Fruit fly (Drosophila melanogaster): Measurements from ENCODE around the gene dmt.
A peak's percentile ranks its signal among the peaks of the same experiment; 100 is the strongest.

dmt gene

dm6 chr3R:9677734-9678341 lies 33.1 kb upstream of the dmt start, which contains the start of gene p23:
TSS of gene p23 (plus strand) at chr3R:9677927.
- no peak for TF ChIP-seq slou (GFP tag; optimal IDR thresholded peaks at IDR 0.05)
- TF ChIP-seq CG14014 (GFP tag; IDR thresholded peaks at IDR 0.05), result no peak
- TF ChIP-seq CG11723 (GFP tag; optimal IDR thresholded peaks at IDR 0.05), result no peak
- no peak for TF ChIP-seq CG4707 (GFP tag; optimal IDR thresholded peaks at IDR 0.05)
- peak; percentile 90 for TF ChIP-seq CG9797 (GFP tag; optimal IDR thresholded peaks at IDR 0.05)
- no peak for TF ChIP-seq CG18599 (GFP tag; optimal IDR thresholded peaks at IDR 0.05)
- TF ChIP-seq CG15011 (GFP tag; optimal IDR thresholded peaks at IDR 0.05), result no peak
- no peak for TF ChIP-seq CG4328 (GFP tag; optimal IDR thresholded peaks at IDR 0.05)
- peak; percentile 57 for TF ChIP-seq Sin3A (optimal IDR thresholded peaks at IDR 0.05)
- no peak for TF ChIP-seq CG11085 (GFP tag; IDR thresholded peaks at IDR 0.05)
- peak; percentile 9 for TF ChIP-seq Nf-YB (GFP tag; optimal IDR thresholded peaks at IDR 0.05)
- no peak for TF ChIP-seq ftz-f1 (GFP tag; optimal IDR thresholded peaks at IDR 0.05)
- peak; percentile 66 for TF ChIP-seq Hmr (GFP tag; optimal IDR thresholded peaks at IDR 0.05)
- no peak for TF ChIP-seq emc (GFP tag; optimal IDR thresholded peaks at IDR 0.05)
- TF ChIP-seq CG4404 (GFP tag; IDR thresholded peaks at IDR 0.05), result no peak
- no peak for TF ChIP-seq abd-A (tag; optimal IDR thresholded peaks at IDR 0.05)
- peak; percentile 42; the same call in 1 of the 3 replicates for TF ChIP-seq CG34224 (GFP tag; IDR thresholded peaks at IDR 0.05; ENCODE audit: partially characterized antibody)
- TF ChIP-seq ranshi (GFP tag; IDR thresholded peaks at IDR 0.05), result no peak
- TF ChIP-seq Ets97D (GFP tag; optimal IDR thresholded peaks at IDR 0.05), result peak; percentile 75
- TF ChIP-seq CG15269 (tag; optimal IDR thresholded peaks at IDR 0.05), result no peak
- TF ChIP-seq eve (GFP tag; optimal IDR thresholded peaks at IDR 0.05), result no peak
- TF ChIP-seq CG10565 (GFP tag; optimal IDR thresholded peaks at IDR 0.05), result no peak
- TF ChIP-seq ap (GFP tag; IDR thresholded peaks at IDR 0.05), result no peak
- TF ChIP-seq dpn (GFP tag; optimal IDR thresholded peaks at IDR 0.05), result peak in 1 of 2 experiments; percentile 17
- TF ChIP-seq CG3847 (GFP tag; IDR thresholded peaks at IDR 0.05), result peak; percentile 81
- no peak for TF ChIP-seq fd102C (GFP tag; optimal IDR thresholded peaks at IDR 0.05)
- no peak for TF ChIP-seq Xrp1 (GFP tag; IDR thresholded peaks at IDR 0.05)
- peak; percentile 19 for TF ChIP-seq phol (tag; optimal IDR thresholded peaks at IDR 0.05)
- TF ChIP-seq Eip74EF (GFP tag; optimal IDR thresholded peaks at IDR 0.05), result no peak
- no peak for TF ChIP-seq CG11504 (tag; optimal IDR thresholded peaks at IDR 0.05)
- TF ChIP-seq H2.0 (GFP tag; IDR thresholded peaks at IDR 0.05), result no peak
- TF ChIP-seq unpg (GFP tag; optimal IDR thresholded peaks at IDR 0.05), result no peak
- TF ChIP-seq Side (GFP tag; optimal IDR thresholded peaks at IDR 0.05), result peak; percentile 8
- peak; percentile 78 for TF ChIP-seq HmgD (GFP tag; optimal IDR thresholded peaks at IDR 0.05)
- peak; percentile 70 for TF ChIP-seq dm (GFP tag; optimal IDR thresholded peaks at IDR 0.05)
- TF ChIP-seq caup (GFP tag; optimal IDR thresholded peaks at IDR 0.05; ENCODE audit: severe bottlenecking), result no peak
- no peak for TF ChIP-seq ken (GFP tag; IDR thresholded peaks at IDR 0.05)
- peak; percentile 69 for TF ChIP-seq p53 (GFP tag; optimal IDR thresholded peaks at IDR 0.05)
- TF ChIP-seq Dad (GFP tag; optimal IDR thresholded peaks at IDR 0.05), result peak; percentile 15
- TF ChIP-seq CG18764 (GFP tag; optimal IDR thresholded peaks at IDR 0.05), result no peak
- TF ChIP-seq NfI (GFP tag; optimal IDR thresholded peaks at IDR 0.05), result peak; percentile 9
- no peak for TF ChIP-seq Hr3 (GFP tag; optimal IDR thresholded peaks at IDR 0.05)
- no peak for TF ChIP-seq CG6765 (GFP tag; optimal IDR thresholded peaks at IDR 0.05)
- no peak for TF ChIP-seq trh (GFP tag; optimal IDR thresholded peaks at IDR 0.05)
- TF ChIP-seq CG15601 (tag; optimal IDR thresholded peaks at IDR 0.05), result peak; percentile 75
- TF ChIP-seq CTCF (GFP tag; optimal IDR thresholded peaks at IDR 0.05), result peak; percentile 81
- TF ChIP-seq gfzf (GFP tag; optimal IDR thresholded peaks at IDR 0.05), result peak; percentile 98
- TF ChIP-seq Opbp (GFP tag; IDR thresholded peaks at IDR 0.05; ENCODE audit: partially characterized antibody), result peak; percentile 61; the same call in 2 of the 3 replicates
- no peak for TF ChIP-seq Nf-YC (tag; optimal IDR thresholded peaks at IDR 0.05)
- no peak for TF ChIP-seq ssp (GFP tag; IDR thresholded peaks at IDR 0.05)
- no peak; the same call in 2 of the 3 replicates for TF ChIP-seq CG17361 (GFP tag; IDR thresholded peaks at IDR 0.05)
